Worm (Caenorhabditis elegans) whole organism, L4/young adult: Measurements from ENCODE around the gene ptr-18.

Experiments used
- W03F9.2 ChIP-seq: fragments of 150-350 bp; optimal IDR thresholded peaks from 2 replicates; lab custom pipeline; 2014; ENCODE audit warnings: missing biosample characterization, missing genetic modification characterization
- dao-5 ChIP-seq: sonication (generic microtip); optimal IDR thresholded peaks from 2 replicates; lab custom pipeline; 2016; ENCODE audit warnings: missing genotype, missing genetic modification characterization, moderate library complexity, missing compliant biosample characterization
- him-1 ChIP-seq: sonication (generic microtip); optimal IDR thresholded peaks from 2 replicates; lab custom pipeline; 2016; ENCODE audit warnings: missing genotype, missing genetic modification reagents, missing genetic modification characterization, missing compliant biosample characterization

The ptr-18 gene

DNA sequence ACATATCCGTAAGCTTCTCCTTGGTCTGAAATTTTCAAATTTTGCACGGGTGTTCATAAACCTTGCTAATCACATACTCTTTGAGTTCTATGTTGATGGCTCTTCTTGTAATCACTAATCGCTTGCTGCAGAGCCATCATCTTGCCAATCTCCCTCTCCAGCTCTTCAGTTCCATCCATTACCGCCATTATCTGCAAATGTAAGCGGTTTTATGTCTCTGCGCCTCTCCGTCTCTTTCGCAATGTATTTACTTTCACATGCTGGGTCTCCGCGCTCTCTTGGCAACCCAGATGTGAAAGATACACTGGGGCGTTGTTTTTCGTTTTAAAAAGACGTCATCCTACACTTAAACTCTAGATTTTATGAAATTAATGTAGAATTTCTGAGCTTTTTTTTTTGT lies 12.0 kb upstream of the ptr-18 start:
- no peak for TF ChIP-seq W03F9.2 (tag; lab: Kevin White, UChicago)
- TF ChIP-seq dao-5: no peak
- no peak for TF ChIP-seq him-1

DNA sequence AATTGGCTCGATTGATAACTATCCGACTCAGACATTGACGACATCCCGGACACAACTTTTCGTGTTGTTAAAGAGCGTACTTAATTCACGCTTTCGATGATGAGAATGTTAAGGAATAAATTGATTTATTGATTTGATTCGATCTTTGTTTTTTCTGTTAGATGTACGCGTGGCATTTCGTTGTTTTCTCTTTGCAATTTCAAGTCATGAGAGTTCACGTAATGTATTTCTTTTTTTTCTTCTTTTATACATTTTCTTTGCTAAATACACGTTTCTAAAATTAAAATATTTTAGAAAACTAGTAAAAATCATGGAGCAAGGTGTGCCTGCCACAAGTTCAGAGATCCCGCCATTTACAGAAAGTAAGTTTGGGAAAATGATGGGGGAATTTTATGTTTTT lies 10.7 kb upstream of the ptr-18 start, which contains the start of the genes Y38F1A.1 and Y38F1A.2:
Gene Y38F1A.1 (minus strand): TSS at position 101 of the 400 bp plus-strand sequence.
Gene Y38F1A.2 (plus strand): TSS at position 289 of the 400 bp plus-strand sequence.
- no peak for TF ChIP-seq dao-5
- TF ChIP-seq W03F9.2 (tag; lab: Kevin White, UChicago): no peak
- TF ChIP-seq him-1: no peak

DNA sequence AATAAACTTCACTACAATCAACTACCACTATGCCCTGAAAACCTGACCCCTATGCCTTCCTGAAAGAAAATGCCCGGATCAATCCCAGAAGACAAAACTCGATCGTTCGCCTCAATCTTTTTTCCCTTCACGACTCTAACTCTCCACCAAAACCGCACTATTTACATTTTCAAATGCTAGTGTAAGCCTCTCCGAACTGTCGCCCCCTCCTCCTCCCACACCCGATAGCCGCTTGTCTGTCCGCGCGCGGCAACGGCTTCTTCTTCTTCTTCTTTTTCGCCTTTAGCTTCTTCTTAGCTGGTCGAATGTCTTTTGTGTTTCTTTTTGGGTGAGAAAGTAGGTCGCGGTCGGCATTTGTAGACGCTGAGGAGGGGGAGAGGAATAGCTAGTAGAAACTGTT lies 5.1 kb upstream of the ptr-18 start:
- no peak for TF ChIP-seq W03F9.2 (tag; lab: Kevin White, UChicago)
- TF ChIP-seq dao-5: no peak
- no peak for TF ChIP-seq him-1

DNA sequence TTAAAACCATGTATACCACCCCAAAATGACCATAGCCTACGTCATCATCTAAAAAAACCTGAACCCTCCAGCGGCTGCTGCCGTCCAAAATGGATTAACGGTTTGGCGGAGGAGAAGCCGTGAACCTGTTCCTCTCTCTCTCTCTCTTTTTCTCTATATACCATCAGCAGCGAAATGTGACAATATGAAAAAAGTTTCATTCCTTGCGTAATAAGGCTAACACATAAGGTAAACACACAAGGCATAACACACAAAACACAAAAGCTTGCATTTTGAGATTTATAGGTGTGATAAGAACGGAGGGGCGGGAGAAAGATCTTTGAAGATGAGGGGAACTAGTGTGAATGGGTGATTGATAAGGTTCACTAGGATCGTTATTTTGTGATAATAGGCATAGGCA lies 4.1 kb upstream of the ptr-18 start:
- no peak for TF ChIP-seq dao-5
- no peak for TF ChIP-seq W03F9.2 (tag; lab: Kevin White, UChicago)
- TF ChIP-seq him-1: no peak

DNA sequence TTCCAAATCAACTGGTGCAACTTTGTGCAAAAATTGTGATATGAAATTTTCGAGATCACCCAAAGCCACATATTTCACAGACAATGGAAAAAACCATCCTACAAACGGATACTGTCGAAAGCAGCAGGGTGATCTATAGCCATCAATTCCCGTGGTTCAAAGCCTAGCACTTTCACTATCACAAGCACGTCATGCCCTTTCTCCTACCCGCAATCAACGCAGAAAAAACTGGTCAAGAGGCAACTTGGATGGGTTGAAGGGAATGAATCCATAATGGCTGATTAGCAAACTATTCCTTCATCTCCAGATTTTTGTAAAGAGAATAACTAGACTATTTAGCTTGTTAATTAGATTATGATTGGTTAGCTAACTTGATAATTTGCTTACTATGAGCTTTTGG lies 3.6 kb upstream of the ptr-18 start:
- TF ChIP-seq dao-5 (no peak), him-1 (no peak), W03F9.2 (tag; lab: Kevin White, UChicago) (no peak)

DNA sequence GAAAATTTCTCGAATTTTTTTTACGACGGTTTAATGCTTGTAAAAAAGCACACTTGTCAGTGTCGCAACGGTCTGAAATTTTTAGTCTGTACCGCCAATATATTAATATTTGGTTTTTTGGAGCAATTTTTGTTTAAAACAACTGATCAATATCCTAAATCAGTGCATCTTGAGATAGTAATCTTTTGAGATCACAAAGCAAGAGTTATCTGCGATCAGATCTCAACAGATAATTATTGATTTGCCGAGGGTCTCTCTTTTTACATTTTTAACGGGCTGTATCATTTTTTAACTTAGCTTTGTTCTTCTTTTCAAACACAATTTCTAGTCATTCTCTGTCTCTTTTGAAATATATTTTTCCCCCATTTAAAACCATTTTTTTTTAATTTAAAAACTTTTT lies 208 bp upstream of the ptr-18 start:
- TF ChIP-seq dao-5: no peak
- TF ChIP-seq W03F9.2 (tag; lab: Kevin White, UChicago): no peak
- no peak for TF ChIP-seq him-1

DNA sequence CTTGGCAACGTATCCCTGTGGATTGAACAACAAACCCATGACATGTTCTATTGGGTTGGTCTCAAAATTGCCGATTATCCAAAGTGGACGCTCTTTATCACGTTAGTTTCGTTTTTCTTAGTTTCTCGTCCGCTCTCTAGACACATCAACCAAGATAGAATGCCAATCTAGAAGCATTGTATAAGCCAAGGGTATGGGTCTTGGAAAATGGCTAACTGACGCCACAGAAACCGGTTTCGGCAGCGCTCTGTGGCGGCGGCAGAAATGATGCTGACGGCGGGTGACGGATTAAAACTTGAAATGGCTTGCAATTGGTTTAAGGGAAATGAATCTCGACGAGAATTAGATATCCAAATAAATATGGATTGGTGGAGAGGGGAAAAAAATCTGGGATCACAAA lies 243 bp downstream of the ptr-18 start:
- TF ChIP-seq him-1 (no peak), W03F9.2 (tag; lab: Kevin White, UChicago) (no peak), dao-5 (no peak)

DNA sequence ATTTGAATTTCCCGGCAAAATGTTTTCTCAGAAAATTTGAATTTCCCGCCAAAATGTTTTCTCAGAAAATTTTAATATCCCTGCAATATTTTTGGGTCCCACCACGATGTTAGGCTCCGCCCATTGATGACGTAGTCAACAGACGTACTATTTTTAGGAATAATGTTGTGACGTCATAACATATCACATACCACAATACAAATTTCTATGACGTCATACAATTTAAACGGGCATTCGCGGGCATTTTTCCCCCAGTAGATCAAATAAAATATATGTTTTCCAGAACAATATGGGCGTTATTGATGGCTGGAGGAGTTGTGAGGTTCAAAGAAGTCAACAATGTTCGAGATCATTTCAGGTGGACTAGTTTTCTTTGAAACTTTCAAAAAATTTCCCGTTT lies 928 bp downstream of the ptr-18 start:
- TF ChIP-seq dao-5: no peak
- no peak for TF ChIP-seq him-1
- no peak for TF ChIP-seq W03F9.2 (tag; lab: Kevin White, UChicago)

DNA sequence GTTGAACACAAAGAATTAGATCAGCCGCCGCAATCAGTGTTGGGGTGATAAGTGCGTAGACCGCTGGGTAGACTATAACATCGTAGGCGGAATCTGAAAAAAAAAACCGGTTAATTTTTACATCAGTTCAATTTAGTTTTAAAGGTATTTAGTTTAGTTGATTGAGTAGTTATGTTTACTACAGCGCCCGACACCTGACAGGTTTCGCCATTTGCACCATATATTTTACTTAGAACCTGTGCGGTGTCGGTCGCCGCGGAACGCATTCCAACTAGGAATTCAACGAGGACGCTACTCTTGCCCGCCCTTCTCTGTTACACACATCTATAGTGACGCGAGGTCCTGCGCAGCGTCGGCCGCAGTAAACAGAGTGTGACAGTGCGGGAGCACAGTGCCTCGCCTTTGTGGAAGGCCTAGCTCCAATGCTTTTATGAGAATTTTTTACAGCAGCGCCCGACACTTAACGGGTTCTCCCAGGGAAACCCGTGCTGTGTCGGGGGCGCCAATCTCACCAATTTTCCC lies 3.2 kb downstream of the ptr-18 start:
- TF ChIP-seq dao-5 (no peak), W03F9.2 (tag; lab: Kevin White, UChicago) (no peak), him-1 (no peak)

DNA sequence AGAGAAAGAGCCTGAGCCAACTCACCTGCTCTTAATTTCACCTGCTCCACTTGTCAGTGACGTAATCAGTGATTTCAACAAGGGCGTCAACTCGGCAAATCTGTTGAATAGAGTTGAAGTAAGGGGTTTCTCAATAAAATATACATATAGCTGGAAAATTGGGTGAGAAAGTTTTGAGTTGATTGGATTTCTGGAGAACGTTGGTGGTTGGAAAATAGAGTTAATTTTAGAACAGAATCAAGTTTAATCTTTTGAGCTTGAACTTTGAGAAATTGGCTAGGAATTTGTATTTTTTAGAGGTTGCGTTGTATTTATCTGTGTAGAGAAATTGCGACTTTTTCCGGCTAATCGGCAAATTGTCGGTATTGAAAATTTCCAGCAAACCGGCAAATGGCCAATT lies 4.3 kb downstream of the ptr-18 start, which contains the start of gene Y38F1A.4:
Gene Y38F1A.4 (minus strand): TSS at position 101 of the 400 bp plus-strand sequence.
- no peak for TF ChIP-seq W03F9.2 (tag; lab: Kevin White, UChicago)
- no peak for TF ChIP-seq him-1
- TF ChIP-seq dao-5: no peak

DNA sequence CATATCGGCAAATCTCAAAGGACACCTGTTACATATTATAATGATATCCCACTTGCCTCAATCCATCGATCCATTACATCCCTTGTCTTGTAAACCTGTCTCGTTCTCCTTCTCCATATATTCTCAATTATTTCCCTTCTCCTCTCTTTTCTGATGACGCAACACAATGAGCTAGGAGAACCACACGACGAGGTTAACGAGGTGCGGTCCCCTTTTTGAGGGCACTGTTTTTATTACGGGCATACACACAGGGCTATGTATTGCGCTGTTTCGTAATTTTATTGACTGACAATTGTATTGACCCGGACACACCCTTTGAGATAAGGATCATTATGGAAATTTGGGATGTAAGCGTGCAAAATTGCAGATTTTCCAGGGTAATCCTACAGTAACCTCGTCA lies 13.3 kb downstream of the ptr-18 start:
- TF ChIP-seq dao-5 (no peak), him-1 (no peak), W03F9.2 (tag; lab: Kevin White, UChicago) (no peak)

DNA sequence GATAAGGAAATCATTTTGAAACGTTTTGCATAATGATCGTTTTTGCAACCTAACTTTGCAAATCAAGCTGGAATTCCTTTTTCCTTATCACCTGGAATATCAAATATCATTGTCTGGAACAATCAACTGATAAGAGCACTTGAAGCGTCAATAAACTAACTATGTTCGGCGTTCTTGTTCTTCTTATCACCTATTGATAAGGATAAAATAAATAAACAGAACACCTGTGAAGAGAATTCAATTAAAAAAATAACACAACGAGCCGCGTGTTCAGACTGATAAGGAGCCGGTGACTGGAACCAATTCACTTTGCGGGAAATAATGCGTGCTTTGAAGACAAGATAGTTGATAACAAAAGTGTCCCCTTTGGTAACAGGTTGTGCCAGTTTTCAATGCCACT lies 14.9 kb downstream of the ptr-18 start, which contains the start of gene cyd-1:
Gene cyd-1 (plus strand): TSS at position 380 of the 400 bp plus-strand sequence.
- TF ChIP-seq dao-5 (no peak), him-1 (no peak), W03F9.2 (tag; lab: Kevin White, UChicago) (no peak)

DNA sequence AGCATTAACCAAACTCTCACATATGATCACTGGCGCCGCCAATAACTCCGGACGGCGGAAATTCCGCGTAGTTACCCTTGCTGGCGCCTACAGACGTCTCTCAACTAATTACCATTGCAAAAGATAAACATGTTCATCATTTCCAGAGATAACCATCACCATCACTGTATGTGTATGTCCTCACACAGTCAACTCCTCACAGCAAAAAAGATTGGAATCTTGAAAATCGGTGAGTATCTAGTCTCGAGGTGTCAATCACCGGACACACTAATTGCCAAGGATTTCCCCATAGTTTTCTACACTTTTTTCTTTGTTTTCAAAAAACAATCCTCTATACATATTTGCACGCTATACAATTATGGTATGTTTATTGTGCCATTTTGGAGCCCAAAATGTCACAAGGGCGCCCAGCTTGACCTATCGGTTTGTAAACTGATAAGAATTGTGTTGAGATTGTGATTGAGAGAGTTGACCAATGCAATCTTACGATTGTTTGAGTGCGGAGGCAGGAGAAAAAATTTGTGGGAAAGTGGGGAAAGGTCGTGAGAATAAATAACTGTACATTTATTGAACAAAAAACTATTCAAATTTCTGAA lies 16.7 kb downstream of the ptr-18 start:
- TF ChIP-seq him-1: no peak
- no peak for TF ChIP-seq W03F9.2 (tag; lab: Kevin White, UChicago)
- no peak for TF ChIP-seq dao-5

DNA sequence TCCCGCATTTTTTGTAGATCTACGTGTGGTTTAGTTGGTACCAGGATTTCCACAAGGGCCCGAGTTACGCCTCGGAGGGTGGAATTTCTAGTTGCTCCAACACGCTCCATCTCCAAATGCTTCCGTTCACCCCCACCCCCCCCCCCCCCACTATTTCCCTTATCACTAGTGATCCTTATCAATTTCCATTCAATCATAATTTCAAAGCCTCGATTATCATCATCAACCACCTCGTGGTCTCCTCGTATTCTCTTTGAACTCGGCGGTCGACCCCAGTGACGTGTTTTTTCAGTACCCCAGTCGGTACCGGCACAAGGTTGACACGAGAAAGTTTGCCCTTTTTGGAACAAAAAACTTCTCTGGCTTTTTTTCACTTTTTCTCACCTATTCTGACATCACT lies 17.5 kb downstream of the ptr-18 start:
- no peak for TF ChIP-seq him-1
- TF ChIP-seq dao-5: no peak
- TF ChIP-seq W03F9.2 (tag; lab: Kevin White, UChicago): no peak

DNA sequence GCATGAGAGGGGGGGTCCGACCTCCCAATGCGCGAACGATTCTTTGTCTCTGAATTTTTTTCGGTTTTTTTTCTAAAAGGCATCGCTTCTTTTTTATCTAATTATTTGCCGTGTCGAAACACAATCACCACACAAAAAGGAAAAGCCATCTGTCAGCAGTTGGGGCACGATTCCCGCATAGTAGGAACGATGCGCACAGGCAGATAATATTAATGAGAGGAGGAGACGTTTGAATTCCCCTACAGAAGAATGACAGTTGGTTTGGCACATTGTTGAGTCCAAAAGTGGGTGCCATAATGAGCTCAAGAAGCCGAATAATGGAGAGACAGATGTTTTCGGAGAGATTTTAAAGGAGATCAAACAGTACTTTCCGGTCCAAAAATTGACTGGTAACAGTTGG lies 19.4 kb downstream of the ptr-18 start:
- TF ChIP-seq dao-5: no peak
- no peak for TF ChIP-seq W03F9.2 (tag; lab: Kevin White, UChicago)
- TF ChIP-seq him-1: no peak

DNA sequence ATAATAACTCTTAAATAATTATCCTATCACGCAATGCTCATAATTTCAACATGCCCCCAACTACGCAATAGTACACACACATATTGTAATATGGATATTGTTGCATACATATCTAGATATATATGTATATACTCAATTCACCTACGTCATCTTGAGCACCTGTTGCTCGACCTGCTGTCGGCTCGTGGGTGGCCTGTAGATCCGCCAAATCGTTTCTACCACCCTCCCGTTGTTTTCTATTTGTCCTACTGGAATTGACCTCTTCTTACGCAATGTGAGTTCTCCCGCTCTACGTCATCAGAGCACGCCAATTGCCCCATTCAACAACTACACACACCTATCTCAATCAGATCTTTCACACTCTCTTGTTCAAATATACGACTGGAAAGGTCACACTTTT lies 20.5 kb downstream of the ptr-18 start:
- no peak for TF ChIP-seq W03F9.2 (tag; lab: Kevin White, UChicago)
- no peak for TF ChIP-seq dao-5
